Worm (Caenorhabditis elegans) whole organism, L1 larva: ENCODE data around the gene mam-5.

Source experiments
- aly-2 ChIP-seq: fragments of 150-350 bp; optimal IDR thresholded peaks from 2 replicates; lab custom pipeline; 2014; ENCODE audit warnings: missing biosample characterization, missing genetic modification characterization
- egl-27 ChIP-seq, 2 experiments: fragments of 150-350 bp in 1 of 2; sonication (generic microtip); optimal IDR thresholded peaks; 3 replicates each; lab custom pipeline; 2017 to 2018; ENCODE audit warnings: missing biosample characterization in 2 of 2, missing genetic modification characterization in 2 of 2, missing genetic modification reagents in 2 of 2
- lin-35 ChIP-seq, 2 experiments: fragments of 150-350 bp; optimal IDR thresholded peaks; 2 replicates each; lab custom pipeline; 2014; ENCODE audit warnings: missing biosample characterization in 2 of 2, missing genetic modification characterization in 2 of 2, missing genetic modification reagents in 2 of 2
- nhr-237 ChIP-seq: fragments of 150-350 bp; optimal IDR thresholded peaks from 2 replicates; lab custom pipeline; 2014; ENCODE audit warnings: missing biosample characterization, missing genetic modification characterization
- nhr-28 ChIP-seq: fragments of 150-350 bp; optimal IDR thresholded peaks from 2 replicates; lab custom pipeline; 2014; ENCODE audit warnings: missing biosample characterization, missing genetic modification characterization
- pqm-1 ChIP-seq: sonication (generic microtip); optimal IDR thresholded peaks from 3 replicates; lab custom pipeline; 2017; ENCODE audit warnings: missing biosample characterization, missing genetic modification characterization
- skn-1 ChIP-seq: fragments of 150-350 bp; optimal IDR thresholded peaks from 2 replicates; lab custom pipeline; 2014; ENCODE audit warnings: missing biosample characterization, missing genetic modification characterization
- snpc-4 ChIP-seq: fragments of 150-350 bp; optimal IDR thresholded peaks from 2 replicates; lab custom pipeline; 2014; ENCODE audit warnings: missing biosample characterization, missing genetic modification characterization
- unc-86 ChIP-seq: sonication (generic microtip); optimal IDR thresholded peaks from 2 replicates; lab custom pipeline; 2016; ENCODE audit warnings: missing genetic modification characterization, missing compliant biosample characterization

DNA sequence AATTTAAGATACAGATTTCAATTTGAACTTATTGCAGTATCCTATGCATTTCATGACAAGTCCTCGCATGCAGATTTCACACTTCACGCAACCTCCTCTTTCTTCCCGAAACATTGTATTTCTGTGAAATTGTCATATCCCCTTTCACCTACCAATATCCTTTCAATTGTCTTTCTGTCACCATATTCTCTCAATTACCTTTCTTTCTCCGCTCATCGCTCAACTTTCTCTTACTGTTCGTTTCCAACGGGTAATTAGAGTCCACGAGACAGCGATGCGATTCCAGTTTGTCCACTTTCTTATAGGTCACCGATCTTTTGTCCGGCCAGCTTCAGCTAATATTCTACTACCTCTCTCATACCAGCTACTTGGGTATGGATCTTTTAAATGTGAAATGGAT, at the start of gene mam-5:
- TF ChIP-seq nhr-237, result no peak
- no peak for TF ChIP-seq egl-27 (tag; optimal IDR thresholded peaks at IDR 0.05; lab: Kevin White, UChicago)
- no peak for TF ChIP-seq unc-86 (tag; lab: Kevin White, UChicago)
- TF ChIP-seq lin-35 (GFP tag; optimal IDR thresholded peaks at IDR 0.05; lab: Kevin White, UChicago), result no peak
- no peak for TF ChIP-seq aly-2 (tag; lab: Kevin White, UChicago)
- no peak for TF ChIP-seq skn-1 (tag; lab: Kevin White, UChicago)
- no peak for TF ChIP-seq snpc-4 (tag; lab: Kevin White, UChicago)
- no peak for TF ChIP-seq pqm-1 (tag; lab: Kevin White, UChicago)
- TF ChIP-seq nhr-28 (tag; lab: Kevin White, UChicago), result no peak
